Worm (Caenorhabditis elegans): Measurements from ENCODE around the gene C50F4.10.

Gene C50F4.10

DNA sequence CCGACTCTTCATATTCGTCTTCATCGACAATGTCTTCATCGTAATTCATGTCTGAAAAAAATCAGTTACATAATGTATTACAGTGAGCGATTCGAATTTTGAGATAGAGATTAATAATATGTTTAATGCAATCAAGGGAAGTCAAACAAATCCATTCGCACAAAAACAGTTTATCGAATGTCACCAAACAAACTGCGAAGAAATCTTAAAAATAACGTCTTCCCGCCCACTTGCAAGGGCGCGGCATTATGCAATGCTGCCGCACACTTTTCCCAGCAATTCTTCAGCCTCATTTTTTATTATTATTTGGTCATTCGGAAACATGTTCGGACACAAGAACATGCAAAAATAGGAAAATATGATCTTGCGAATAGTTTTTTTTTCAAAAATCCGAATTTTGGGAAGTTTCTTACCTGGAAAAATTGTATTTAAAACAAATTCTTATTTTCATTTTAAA, 12.8 kb upstream of the C50F4.10 start, which contains the start of gene mdf-1 (continued):
- TF ChIP-seq F55B11.4 (tag; optimal IDR thresholded peaks at IDR 0.05; ENCODE audit: borderline replicate concordance, insufficient read depth) (no peak), snpc-1.1 (tag; optimal IDR thresholded peaks at IDR 0.05; ENCODE audit: insufficient read depth) (no peak), nhr-90 (tag; optimal IDR thresholded peaks at IDR 0.05) (no peak), xnd-1 (tag; optimal IDR thresholded peaks at IDR 0.05) (no peak), gei-17 (GFP tag; optimal IDR thresholded peaks at IDR 0.05) (no peak), ceh-100 (GFP tag; IDR thresholded peaks at IDR 0.05) (0 out of 2 replicates have a peak, but pooled peaks have one; percentile 17), ceh-58 (GFP tag; IDR thresholded peaks at IDR 0.05) (no peak), snpc-4 (GFP tag; optimal IDR thresholded peaks at IDR 0.05) (no peak), snpc-4 (tag; optimal IDR thresholded peaks at IDR 0.05) (peak; percentile 1 to 75 (median 26)), repo-1 (tag; optimal IDR thresholded peaks at IDR 0.05) (peak; percentile 57), T26A5.8 (tag; optimal IDR thresholded peaks at IDR 0.05) (no peak), nhr-179 (tag; optimal IDR thresholded peaks at IDR 0.05) (no peak), T07F8.4 (tag; optimal IDR thresholded peaks at IDR 0.05) (no peak), tbx-9 (tag; optimal IDR thresholded peaks at IDR 0.05; ENCODE audit: borderline replicate concordance) (no peak), athp-1 (tag; optimal IDR thresholded peaks at IDR 0.05) (no peak), madf-10 (tag; optimal IDR thresholded peaks at IDR 0.05) (peak; percentile 26), K11D2.4 (GFP tag; IDR thresholded peaks at IDR 0.05) (no peak), dpl-1 (GFP tag; optimal IDR thresholded peaks at IDR 0.05) (peak; percentile 55), chd-7 (tag; optimal IDR thresholded peaks at IDR 0.05) (peak; percentile 21), madf-3 (GFP tag; IDR thresholded peaks at IDR 0.05) (peak; percentile 69; the same call in 1 of the 2 replicates), lin-54 (GFP tag; optimal IDR thresholded peaks at IDR 0.05) (peak; percentile 74), pbrm-1 (GFP tag; IDR thresholded peaks at IDR 0.05) (no peak), bed-1 (GFP tag; IDR thresholded peaks at IDR 0.05) (no peak), Y95B8A.8 (GFP tag; IDR thresholded peaks at IDR 0.05) (no peak), aptf-2 (GFP tag; conservative IDR thresholded peaks at IDR 0.05) (no peak), madf-6 (GFP tag; IDR thresholded peaks at IDR 0.05) (no peak), lag-1 (GFP tag; IDR thresholded peaks at IDR 0.05) (no peak), attf-6 (GFP tag; IDR thresholded peaks at IDR 0.05) (no peak), lin-40 (tag; optimal IDR thresholded peaks at IDR 0.05) (peak; percentile 23), dox-1 (GFP tag; IDR thresholded peaks at IDR 0.05) (peak; percentile 49; the same call in 1 of the 2 replicates), Y53F4B.3 (GFP tag; IDR thresholded peaks at IDR 0.05) (no peak), nfya-1 (tag; optimal IDR thresholded peaks at IDR 0.05; ENCODE audit: borderline replicate concordance, insufficient read depth) (no peak), ccch-3 (GFP tag; optimal IDR thresholded peaks at IDR 0.05) (no peak), lir-1 (GFP tag; conservative IDR thresholded peaks at IDR 0.05) (no peak), B0019.2 (GFP tag; conservative IDR thresholded peaks at IDR 0.05) (no peak), attf-5 (GFP tag; optimal IDR thresholded peaks at IDR 0.05) (peak; percentile 45), rec-8 (tag; optimal IDR thresholded peaks at IDR 0.05) (no peak), ets-4 (GFP tag; optimal IDR thresholded peaks at IDR 0.05) (no peak), Y53G8AR.9 (GFP tag; conservative IDR thresholded peaks at IDR 0.05) (no peak), pha-4 (tag; optimal IDR thresholded peaks at IDR 0.05) (no peak), unc-62 (GFP tag; optimal IDR thresholded peaks at IDR 0.05) (no peak), fkh-3 (tag; optimal IDR thresholded peaks at IDR 0.05) (no peak), hlh-12 (tag; optimal IDR thresholded peaks at IDR 0.05) (no peak), aptf-3 (GFP tag; IDR thresholded peaks at IDR 0.05) (no peak), Y67H2A.10 (GFP tag; conservative IDR thresholded peaks at IDR 0.05) (no peak), rpc-1 (optimal IDR thresholded peaks at IDR 0.05) (no peak), rpc-1 (tag; optimal IDR thresholded peaks at IDR 0.05) (no peak), F23B12.7 (tag; optimal IDR thresholded peaks at IDR 0.05; ENCODE audit: insufficient read depth) (peak; percentile 24), hrde-1 (tag; optimal IDR thresholded peaks at IDR 0.05; ENCODE audit: borderline replicate concordance) (peak; percentile 34)

All from whole organism, young adult.